Fruit fly (Drosophila melanogaster) S2 (cell line): ENCODE measurements around the gene Rab3-GAP.

Experiments used
- CG8478 ChIP-seq: fragments of >200 bp; optimal IDR thresholded peaks from 2 replicates; lab custom pipeline; 2018
- CTCF ChIP-seq, 2 experiments: fragments of >200 bp; optimal IDR thresholded peaks; 2 replicates each; lab custom pipeline; 2018

dm6 chr2L:12021193-12021592 is 41.8 kb downstream of the Rab3-GAP start:
- TF ChIP-seq CTCF (optimal IDR thresholded peaks at IDR 0.05; lab: Kevin White, UChicago), result no peak
- no peak for TF ChIP-seq CG8478 (lab: Kevin White, UChicago)
